Worm (Caenorhabditis elegans) whole organism, L4/young adult: Measurements from ENCODE around the gene ccm-3.

Experiments
- W03F9.2 ChIP-seq: fragments of 150-350 bp; optimal IDR thresholded peaks from 2 replicates; lab custom pipeline; 2014; ENCODE audit warnings: missing biosample characterization, missing genetic modification characterization
- dao-5 ChIP-seq: sonication (generic microtip); optimal IDR thresholded peaks from 2 replicates; lab custom pipeline; 2016; ENCODE audit warnings: missing genotype, missing genetic modification characterization, moderate library complexity, missing compliant biosample characterization
- him-1 ChIP-seq: sonication (generic microtip); optimal IDR thresholded peaks from 2 replicates; lab custom pipeline; 2016; ENCODE audit warnings: missing genotype, missing genetic modification reagents, missing genetic modification characterization, missing compliant biosample characterization

Gene ccm-3

ce11 chrII:10607238-10607961 lies at the start of gene ccm-3:
ccm-3 (minus strand) TSS chrII:10607275.
- TF ChIP-seq dao-5 (tag; lab: Kevin White, UChicago), result no peak
- no peak for TF ChIP-seq him-1 (tag; lab: Kevin White, UChicago)
- no peak for TF ChIP-seq W03F9.2 (tag; lab: Kevin White, UChicago)

- TF ChIP-seq W03F9.2 (tag; lab: Kevin White, UChicago) (no peak), dao-5 (tag; lab: Kevin White, UChicago) (no peak), him-1 (tag; lab: Kevin White, UChicago) (no peak)
These were observed 49.3 kb upstream of the ccm-3 start for ce11 chrII:10656395-10656794.

- TF ChIP-seq W03F9.2 (tag; lab: Kevin White, UChicago) (no peak), dao-5 (tag; lab: Kevin White, UChicago) (no peak), him-1 (tag; lab: Kevin White, UChicago) (no peak)
These were observed 47.4 kb upstream of the ccm-3 start for ce11 chrII:10654435-10654834.

- no peak for TF ChIP-seq W03F9.2 (tag; lab: Kevin White, UChicago)
- no peak for TF ChIP-seq dao-5 (tag; lab: Kevin White, UChicago)
- TF ChIP-seq him-1 (tag; lab: Kevin White, UChicago), result no peak
These were observed 46.5 kb upstream of the ccm-3 start for ce11 chrII:10653559-10653958.

ce11 chrII:10652112-10652511 lies 45.0 kb upstream of the ccm-3 start, which contains the start of gene nphp-1:
nphp-1 (minus strand) TSS chrII:10652256.
- TF ChIP-seq him-1 (tag; lab: Kevin White, UChicago), result no peak
- TF ChIP-seq W03F9.2 (tag; lab: Kevin White, UChicago), result no peak
- TF ChIP-seq dao-5 (tag; lab: Kevin White, UChicago), result no peak

ce11 chrII:10646901-10647566 lies 40.0 kb upstream of the ccm-3 start, which contains the start of gene M28.10:
M28.10 (plus strand) TSS chrII:10647516.
- no peak for TF ChIP-seq W03F9.2 (tag; lab: Kevin White, UChicago)
- TF ChIP-seq him-1 (tag; lab: Kevin White, UChicago), result no peak
- TF ChIP-seq dao-5 (tag; lab: Kevin White, UChicago), result no peak

ce11 chrII:10643403-10643802 lies 36.3 kb upstream of the ccm-3 start, which contains the start of gene M28.4:
M28.4 (plus strand) TSS chrII:10643703.
- TF ChIP-seq W03F9.2 (tag; lab: Kevin White, UChicago), result no peak
- TF ChIP-seq him-1 (tag; lab: Kevin White, UChicago), result no peak
- no peak for TF ChIP-seq dao-5 (tag; lab: Kevin White, UChicago)

- TF ChIP-seq W03F9.2 (tag; lab: Kevin White, UChicago), result no peak
- no peak for TF ChIP-seq him-1 (tag; lab: Kevin White, UChicago)
- no peak for TF ChIP-seq dao-5 (tag; lab: Kevin White, UChicago)
These were observed 32.0 kb upstream of the ccm-3 start, which contains the start of gene M28.9 for ce11 chrII:10639110-10639509. M28.9 (plus strand) TSS chrII:10639410.

- no peak for TF ChIP-seq W03F9.2 (tag; lab: Kevin White, UChicago)
- TF ChIP-seq him-1 (tag; lab: Kevin White, UChicago), result no peak
- no peak for TF ChIP-seq dao-5 (tag; lab: Kevin White, UChicago)
These were observed 23.9 kb upstream of the ccm-3 start for ce11 chrII:10630944-10631343.

ce11 chrII:10627963-10628362 lies 20.9 kb upstream of the ccm-3 start, which contains the start of gene M28.8:
M28.8 (plus strand) TSS chrII:10628263.
- no peak for TF ChIP-seq W03F9.2 (tag; lab: Kevin White, UChicago)
- TF ChIP-seq him-1 (tag; lab: Kevin White, UChicago), result no peak
- no peak for TF ChIP-seq dao-5 (tag; lab: Kevin White, UChicago)

ce11 chrII:10627086-10627485 lies 20.0 kb upstream of the ccm-3 start:
- TF ChIP-seq him-1 (tag; lab: Kevin White, UChicago) (no peak), W03F9.2 (tag; lab: Kevin White, UChicago) (no peak), dao-5 (tag; lab: Kevin White, UChicago) (no peak)

- TF ChIP-seq W03F9.2 (tag; lab: Kevin White, UChicago) (no peak), him-1 (tag; lab: Kevin White, UChicago) (no peak)
These were observed 14.9 kb upstream of the ccm-3 start, which contains the start of gene cutl-9 for ce11 chrII:10621965-10622364. cutl-9 (plus strand) TSS chrII:10622265.

ce11 chrII:10618157-10618556 lies 11.1 kb upstream of the ccm-3 start, which contains the start of gene C14A4.13:
C14A4.13 (plus strand) TSS chrII:10618457.
- no peak for TF ChIP-seq dao-5 (tag; lab: Kevin White, UChicago)
- no peak for TF ChIP-seq W03F9.2 (tag; lab: Kevin White, UChicago)
- no peak for TF ChIP-seq him-1 (tag; lab: Kevin White, UChicago)
